Fruit fly (Drosophila melanogaster) whole organism, pupa: ENCODE data around the gene CAH4.

Source experiments
- CG10348 ChIP-seq: fragments of 200-800 bp; sonication (Bioruptor generic); IDR thresholded peaks from 2 replicates; pipeline ENCODE4 v1.3.6; 2022; ENCODE audit warnings: missing biosample characterization, missing genetic modification characterization
- CG12605 ChIP-seq: fragments of 200-800 bp; sonication (Bioruptor generic); IDR thresholded peaks from 2 replicates; pipeline ENCODE4 v1.3.6; 2022; ENCODE audit warnings: missing biosample characterization, missing genetic modification characterization
- CG13204 ChIP-seq: fragments of 200-800 bp; sonication (Bioruptor generic); optimal IDR thresholded peaks from 2 replicates; lab custom pipeline; 2018; ENCODE audit warnings: missing biosample characterization, mild to moderate bottlenecking, missing genetic modification characterization, moderate library complexity
- CG14655 ChIP-seq: fragments of 200-800 bp; sonication (Bioruptor generic); optimal IDR thresholded peaks from 3 replicates; lab custom pipeline; 2017; ENCODE audit warnings: mild to moderate bottlenecking, missing biosample characterization, missing genetic modification reagents, missing genetic modification characterization
- CG15710 ChIP-seq: fragments of 200-800 bp; sonication (Bioruptor generic); optimal IDR thresholded peaks from 2 replicates; lab custom pipeline; 2018; ENCODE audit warnings: missing biosample characterization, mild to moderate bottlenecking, missing genetic modification characterization, moderate library complexity
- CG17806 ChIP-seq: fragments of 200-800 bp; sonication (Bioruptor generic); optimal IDR thresholded peaks from 2 replicates; lab custom pipeline; 2018; ENCODE audit warnings: missing biosample characterization, mild to moderate bottlenecking, missing genetic modification characterization, moderate library complexity
- CG32121 ChIP-seq: fragments of 200-800 bp; sonication (Bioruptor generic); IDR thresholded peaks from 2 replicates; pipeline ENCODE4 v1.3.6; 2022; ENCODE audit warnings: missing biosample characterization, missing genetic modification characterization
- CG34367 ChIP-seq: fragments of 200-800 bp; sonication (Bioruptor generic); optimal IDR thresholded peaks from 2 replicates; lab custom pipeline; 2018; ENCODE audit warnings: missing biosample characterization, mild to moderate bottlenecking, missing genetic modification characterization
- CG4496 ChIP-seq: fragments of 200-800 bp; sonication (Bioruptor generic); IDR thresholded peaks from 3 replicates; pipeline ENCODE4 v1.3.6; 2022; ENCODE audit warnings: missing biosample characterization, missing genetic modification characterization
- CG8159 ChIP-seq: fragments of 200-800 bp; sonication (Bioruptor generic); optimal IDR thresholded peaks from 3 replicates; lab custom pipeline; 2018; ENCODE audit warnings: missing biosample characterization, mild to moderate bottlenecking, missing genetic modification characterization, moderate library complexity
- CG8301 ChIP-seq: fragments of 200-800 bp; sonication (Bioruptor generic); optimal IDR thresholded peaks from 2 replicates; lab custom pipeline; 2018; ENCODE audit warnings: missing biosample characterization, mild to moderate bottlenecking, missing genetic modification characterization
- CG9948 ChIP-seq: fragments of 200-800 bp; sonication (Bioruptor generic); optimal IDR thresholded peaks from 2 replicates; lab custom pipeline; 2018; ENCODE audit warnings: missing biosample characterization, mild to moderate bottlenecking, missing genetic modification characterization, moderate library complexity
- D1 ChIP-seq: fragments of 200-800 bp; sonication (Bioruptor generic); optimal IDR thresholded peaks from 2 replicates; lab custom pipeline; 2018; ENCODE audit warnings: missing biosample characterization, mild to moderate bottlenecking, missing genetic modification characterization, moderate library complexity
- EcR ChIP-seq: fragments of 200-800 bp; sonication (Bioruptor generic); optimal IDR thresholded peaks from 3 replicates; lab custom pipeline; 2019; ENCODE audit warnings: missing biosample characterization, missing genetic modification characterization, mild to moderate bottlenecking, moderate library complexity, missing genetic modification reagents
- Ets98B ChIP-seq: fragments of 200-800 bp; sonication (Bioruptor generic); IDR thresholded peaks from 2 replicates; pipeline ENCODE4 v1.3.6; 2022; ENCODE audit warnings: missing biosample characterization, missing genetic modification characterization
- Pif1A ChIP-seq: fragments of 200-800 bp; sonication (Bioruptor generic); optimal IDR thresholded peaks from 3 replicates; lab custom pipeline; 2016; ENCODE audit warnings: missing biosample characterization, missing genetic modification characterization
- Pif1B ChIP-seq: fragments of 200-800 bp; sonication (Bioruptor generic); optimal IDR thresholded peaks from 3 replicates; lab custom pipeline; 2016; ENCODE audit warnings: missing biosample characterization, missing genetic modification characterization
- Snoo ChIP-seq: fragments of 200-800 bp; sonication (Bioruptor generic); optimal IDR thresholded peaks from 3 replicates; lab custom pipeline; 2017; ENCODE audit warnings: missing biosample characterization, mild to moderate bottlenecking, missing genetic modification characterization, inconsistent platforms
- fd96Ca ChIP-seq: fragments of 200-800 bp; sonication (Bioruptor generic); IDR thresholded peaks from 3 replicates; pipeline ENCODE4 v1.3.6; 2022; ENCODE audit warnings: missing biosample characterization, missing genetic modification characterization
- gl ChIP-seq: fragments of 200-800 bp; sonication (Bioruptor generic); optimal IDR thresholded peaks from 2 replicates; lab custom pipeline; 2018; ENCODE audit warnings: missing biosample characterization, mild to moderate bottlenecking, missing genetic modification characterization
- rn ChIP-seq: fragments of 200-800 bp; sonication (Bioruptor generic); IDR thresholded peaks from 2 replicates; pipeline ENCODE4 v1.3.6; 2022; ENCODE audit warnings: missing biosample characterization, missing genetic modification characterization

CAH4 gene

DNA sequence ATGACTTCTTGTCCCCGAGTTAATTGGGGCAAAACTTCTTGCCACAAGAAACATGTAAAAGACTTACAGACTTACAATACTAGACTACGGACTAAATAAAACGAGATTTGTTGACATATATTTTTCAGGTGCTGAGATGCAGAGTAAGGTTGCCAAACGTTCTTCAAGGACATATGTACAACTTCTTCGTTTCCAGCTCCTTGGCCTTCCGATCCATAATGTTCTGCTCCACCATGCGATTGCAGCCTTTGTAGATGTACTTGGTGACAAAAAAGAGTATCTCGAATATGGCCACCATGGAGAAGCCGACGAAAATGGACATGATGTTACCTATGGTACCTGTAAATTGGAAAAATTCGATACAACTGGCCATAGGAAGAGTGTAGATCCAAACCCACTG, at the start of gene CAH4:
CAH4 (minus strand) TSS at position 101 of the 400 bp plus-strand sequence.
- TF ChIP-seq rn (GFP tag; lab: Robert Waterston, UW) (no peak), CG4496 (no peak), CG13204 (no peak), CG15710 (tag; lab: Kevin White, UChicago) (no peak), CG17806 (tag; lab: Kevin White, UChicago) (no peak), Ets98B (GFP tag; lab: Robert Waterston, UW) (no peak), CG10348 (no peak), CG12605 (GFP tag; lab: Robert Waterston, UW) (no peak), CG32121 (GFP tag; lab: Robert Waterston, UW) (no peak), Pif1A (GFP tag; lab: Kevin White, UChicago) (no peak), Pif1B (no peak), fd96Ca (GFP tag; lab: Robert Waterston, UW) (no peak), CG8301 (tag; lab: Kevin White, UChicago) (no peak), CG9948 (no peak)

DNA sequence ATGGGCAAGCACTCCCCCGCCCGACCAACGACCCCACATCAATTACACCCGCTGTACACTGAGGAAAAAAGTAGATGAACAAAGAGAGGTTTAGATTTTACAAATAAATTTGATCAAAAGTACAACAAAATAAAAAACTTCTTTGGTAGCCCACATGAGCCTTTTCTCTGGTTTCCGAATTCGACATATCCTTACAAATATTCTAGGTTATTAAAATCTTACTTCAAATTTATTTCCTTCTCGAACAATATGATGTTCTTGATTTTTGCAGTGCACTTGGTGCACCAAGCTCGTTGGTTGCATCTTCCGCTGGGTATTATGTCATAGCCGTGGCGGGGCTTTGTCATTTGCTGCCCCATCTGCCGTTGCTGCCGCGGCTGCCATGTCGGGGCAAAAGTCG, 49.3 kb upstream of the CAH4 start:
- TF ChIP-seq CG32121 (GFP tag; lab: Robert Waterston, UW) (peak; percentile 64), Ets98B (GFP tag; lab: Robert Waterston, UW) (peak; percentile 25; the same call in 1 of the 2 replicates), CG8301 (tag; lab: Kevin White, UChicago) (peak; percentile 9), CG13204 (no peak), CG12605 (GFP tag; lab: Robert Waterston, UW) (peak; percentile 45; the same call in 1 of the 2 replicates), fd96Ca (GFP tag; lab: Robert Waterston, UW) (0 out of 3 replicates have a peak, but pooled peaks have one; percentile 30), CG4496 (peak; percentile 55; the same call in 1 of the 3 replicates), Pif1A (GFP tag; lab: Kevin White, UChicago) (no peak)

DNA sequence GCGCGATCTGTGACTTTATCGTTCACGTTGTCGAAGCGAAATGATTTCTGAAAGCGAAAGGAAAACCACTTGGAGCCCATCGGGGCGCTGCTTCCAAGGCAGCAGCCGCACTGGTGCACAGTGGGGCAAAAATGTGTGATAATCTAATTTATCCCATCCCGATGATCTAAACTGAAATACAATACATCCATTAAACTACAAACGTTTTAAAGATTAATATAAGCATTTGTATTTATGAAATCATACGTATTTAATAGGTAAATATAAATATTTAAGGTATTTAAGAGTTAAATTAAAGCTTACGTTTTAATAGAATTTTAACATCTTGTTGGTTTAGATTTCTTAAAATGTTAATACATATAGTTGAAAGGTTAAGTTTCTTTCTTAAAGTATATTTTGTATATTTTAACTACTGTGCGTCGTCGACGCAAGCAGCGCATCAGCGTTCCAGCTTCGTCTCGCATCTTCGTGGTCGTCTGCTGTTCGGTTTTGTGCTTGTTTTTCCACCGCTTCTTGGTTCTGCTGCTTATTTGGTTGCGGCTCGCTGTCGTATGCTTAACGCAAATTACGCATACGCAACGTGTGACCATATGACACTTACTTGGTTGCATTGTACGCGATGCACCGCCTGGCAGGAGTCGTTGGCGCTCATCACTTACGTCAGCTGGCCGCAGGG, 48.7 kb upstream of the CAH4 start, which contains the start of gene CG13643:
CG13643 (minus strand) TSS at position 46 of the 676 bp plus-strand sequence.
- peak; percentile 23; the same call in 1 of the 2 replicates for TF ChIP-seq Ets98B (GFP tag; lab: Robert Waterston, UW)
- TF ChIP-seq CG8301 (tag; lab: Kevin White, UChicago) = peak; percentile 79
- TF ChIP-seq CG4496 = peak; percentile 42; the same call in 1 of the 3 replicates
- no peak for TF ChIP-seq D1
- TF ChIP-seq CG8159 (tag; lab: Kevin White, UChicago) = peak; percentile 53
- peak; percentile 56 for TF ChIP-seq CG32121 (GFP tag; lab: Robert Waterston, UW)
- peak; percentile 81 for TF ChIP-seq CG14655 (GFP tag; lab: Kevin White, UChicago)
- peak; percentile 54 for TF ChIP-seq Pif1A (GFP tag; lab: Kevin White, UChicago)
- TF ChIP-seq CG9948 = no peak
- peak; percentile 51 for TF ChIP-seq Pif1B
- TF ChIP-seq CG13204 = no peak

DNA sequence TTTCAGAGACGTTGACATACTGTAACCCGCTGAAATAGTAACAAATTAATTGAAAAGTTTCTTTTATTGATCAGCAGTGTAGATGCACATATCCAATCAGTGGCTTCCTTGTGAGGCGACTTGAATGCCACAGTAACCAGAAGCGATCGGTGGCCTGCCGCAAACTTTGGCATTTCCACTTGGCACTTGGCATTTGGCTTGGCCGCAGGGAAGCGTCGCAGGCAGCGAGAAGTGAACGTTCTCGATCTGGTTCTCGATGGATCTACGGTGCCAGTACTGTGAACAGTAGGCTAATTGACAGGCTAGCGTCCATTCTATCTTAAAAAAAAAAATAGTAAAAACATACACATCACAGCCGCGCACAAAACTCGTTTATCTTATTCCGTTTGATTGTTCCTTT, 43.5 kb upstream of the CAH4 start, which contains the start of gene CG10845:
CG10845 (plus strand) TSS at position 301 of the 400 bp plus-strand sequence.
- no peak for TF ChIP-seq D1
- no peak for TF ChIP-seq CG4496
- TF ChIP-seq CG17806 (tag; lab: Kevin White, UChicago) = no peak
- no peak for TF ChIP-seq Pif1A (GFP tag; lab: Kevin White, UChicago)
- no peak for TF ChIP-seq CG12605 (GFP tag; lab: Robert Waterston, UW)
- no peak for TF ChIP-seq fd96Ca (GFP tag; lab: Robert Waterston, UW)
- TF ChIP-seq CG8301 (tag; lab: Kevin White, UChicago) = no peak
- TF ChIP-seq Ets98B (GFP tag; lab: Robert Waterston, UW) = no peak
- TF ChIP-seq CG34367 (tag; lab: Kevin White, UChicago) = no peak

DNA sequence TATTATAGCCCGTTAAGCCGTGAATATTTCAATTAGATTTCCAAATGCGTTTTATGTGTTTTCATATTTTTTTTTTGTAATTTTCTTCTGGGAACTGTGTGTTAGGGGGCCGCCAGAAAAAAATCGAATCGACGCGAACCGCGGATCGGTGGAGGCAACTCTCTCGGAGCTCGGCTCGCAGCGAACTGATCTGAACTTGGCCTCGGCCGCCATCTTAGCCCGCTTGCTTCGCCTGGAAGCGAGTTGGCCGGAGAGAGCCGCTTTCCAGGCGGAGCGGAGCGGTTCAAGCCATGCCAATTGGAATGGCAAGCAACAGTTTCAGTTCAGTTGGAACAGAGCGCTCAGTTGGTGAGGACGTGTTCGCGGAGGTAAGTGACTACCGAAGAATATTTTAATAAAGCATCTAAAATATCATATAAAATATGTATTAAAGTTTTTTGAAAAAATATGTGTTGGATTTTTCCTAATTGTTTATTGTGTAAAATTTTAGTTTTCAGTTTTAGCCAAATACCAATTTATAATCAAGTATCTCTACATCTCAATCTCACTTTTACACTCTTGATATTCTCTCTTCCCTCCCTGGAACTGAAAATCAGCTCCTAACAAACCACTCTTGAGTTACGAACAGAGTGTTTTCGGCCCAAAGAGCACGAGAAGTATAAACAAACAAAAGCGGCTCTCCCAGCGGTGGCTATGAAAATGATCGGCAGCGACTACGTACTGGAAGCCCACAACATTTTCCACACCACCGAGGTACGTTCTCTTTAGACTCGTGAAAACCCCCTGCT, 37.3 kb upstream of the CAH4 start, which contains the start of the genes CG31121 and CG11069:
CG31121 (minus strand) TSS at position 187 of the 788 bp plus-strand sequence.
CG11069 (plus strand) TSS at position 324 of the 788 bp plus-strand sequence.
- TF ChIP-seq CG4496 = no peak
- TF ChIP-seq CG13204 = peak; percentile 19
- no peak for TF ChIP-seq CG17806 (tag; lab: Kevin White, UChicago)
- 0 out of 3 replicates have a peak, but pooled peaks have one; percentile 48 for TF ChIP-seq fd96Ca (GFP tag; lab: Robert Waterston, UW)
- peak; percentile 41; the same call in 1 of the 2 replicates for TF ChIP-seq Ets98B (GFP tag; lab: Robert Waterston, UW)
- TF ChIP-seq EcR (GFP tag; lab: Kevin White, UChicago) = peak; percentile 46

DNA sequence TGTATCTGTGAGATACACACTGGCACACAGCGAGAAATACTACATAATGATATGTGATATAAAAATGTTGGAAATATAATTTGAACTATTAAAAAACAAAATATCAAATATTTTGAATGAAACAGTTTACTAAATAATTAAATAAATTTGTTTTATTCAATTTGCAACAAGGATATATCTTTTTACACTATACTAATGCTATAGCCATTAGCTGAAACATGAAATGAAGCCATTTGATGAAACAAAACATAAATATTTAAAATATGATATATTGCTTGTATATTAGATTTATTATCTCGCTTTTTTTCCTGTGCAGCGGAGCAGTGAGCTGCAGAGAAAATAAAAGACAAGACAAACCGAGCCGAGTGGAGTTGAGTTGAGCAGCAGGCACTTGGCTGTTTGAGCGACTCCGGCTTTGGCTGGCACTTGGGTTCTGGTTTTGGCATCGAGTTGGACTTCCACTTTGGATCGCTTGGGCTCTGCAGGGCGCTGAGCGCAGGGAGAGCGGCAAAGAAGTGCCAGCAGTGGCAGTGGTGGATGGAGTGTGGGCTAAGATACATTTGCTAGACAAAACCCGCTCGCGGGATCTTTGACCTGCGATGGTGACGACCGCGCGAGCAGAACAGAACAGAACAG, 36.1 kb upstream of the CAH4 start:
- TF ChIP-seq Pif1B (peak; percentile 76), EcR (GFP tag; lab: Kevin White, UChicago) (peak; percentile 79), D1 (peak; percentile 98), CG34367 (tag; lab: Kevin White, UChicago) (peak; percentile 83), gl (tag; lab: Kevin White, UChicago) (peak; percentile 74), rn (GFP tag; lab: Robert Waterston, UW) (peak; percentile 64; the same call in 1 of the 2 replicates), Snoo (tag; lab: Kevin White, UChicago) (peak; percentile 82), CG9948 (peak; percentile 95), Pif1A (GFP tag; lab: Kevin White, UChicago) (peak; percentile 70), fd96Ca (GFP tag; lab: Robert Waterston, UW) (0 out of 3 replicates have a peak, but pooled peaks have one; percentile 12), CG8301 (tag; lab: Kevin White, UChicago) (peak; percentile 94), CG10348 (peak; percentile 23; the same call in 1 of the 2 replicates), CG4496 (peak; percentile 79), CG15710 (tag; lab: Kevin White, UChicago) (peak; percentile 91), Ets98B (GFP tag; lab: Robert Waterston, UW) (peak; percentile 61), CG17806 (tag; lab: Kevin White, UChicago) (peak; percentile 95), CG12605 (GFP tag; lab: Robert Waterston, UW) (peak; percentile 56), CG32121 (GFP tag; lab: Robert Waterston, UW) (peak; percentile 88), CG13204 (peak; percentile 51), CG14655 (GFP tag; lab: Kevin White, UChicago) (peak; percentile 96), CG8159 (tag; lab: Kevin White, UChicago) (peak; percentile 96)
